Worm (Caenorhabditis elegans) whole organism, L2 larva: ENCODE data around the gene B0563.7.

ENCODE experiments used
- F13H6.1 ChIP-seq: sonication (generic microtip); optimal IDR thresholded peaks from 2 replicates; lab custom pipeline; 2016; ENCODE audit warnings: missing genetic modification characterization, missing compliant biosample characterization
- R02D3.7 ChIP-seq: fragments of 150-350 bp; optimal IDR thresholded peaks from 2 replicates; lab custom pipeline; 2014; ENCODE audit warnings: missing biosample characterization, missing genetic modification characterization
- Y55F3AM.14 ChIP-seq: fragments of 200-800 bp; sonication (Bioruptor generic); optimal IDR thresholded peaks from 2 replicates; lab custom pipeline; 2018; ENCODE audit warnings: mild to moderate bottlenecking, missing genetic modification characterization, missing compliant biosample characterization
- ZK546.5 ChIP-seq: sonication (generic microtip); optimal IDR thresholded peaks from 2 replicates; lab custom pipeline; 2017; ENCODE audit warnings: missing biosample characterization, missing genetic modification characterization
- alr-1 ChIP-seq: fragments of 150-350 bp; optimal IDR thresholded peaks from 2 replicates; lab custom pipeline; 2014; ENCODE audit warnings: missing biosample characterization, missing genetic modification characterization
- aly-2 ChIP-seq: fragments of 150-350 bp; optimal IDR thresholded peaks from 2 replicates; lab custom pipeline; 2014; ENCODE audit warnings: missing biosample characterization, missing genetic modification characterization
- ceh-16 ChIP-seq: fragments of 150-350 bp; optimal IDR thresholded peaks from 2 replicates; lab custom pipeline; 2014; ENCODE audit warnings: missing biosample characterization, missing genetic modification characterization
- crh-2 ChIP-seq: sonication (generic microtip); optimal IDR thresholded peaks from 2 replicates; lab custom pipeline; 2017; ENCODE audit warnings: missing biosample characterization, missing genetic modification characterization
- dmd-4 ChIP-seq: sonication (generic microtip); optimal IDR thresholded peaks from 2 replicates; lab custom pipeline; 2017; ENCODE audit warnings: missing biosample characterization, missing genetic modification characterization
- egl-27 ChIP-seq: sonication (generic microtip); optimal IDR thresholded peaks from 3 replicates; lab custom pipeline; 2017; ENCODE audit warnings: missing biosample characterization, missing genetic modification reagents, missing genetic modification characterization
- elt-3 ChIP-seq: sonication (generic microtip); optimal IDR thresholded peaks from 2 replicates; lab custom pipeline; 2017; ENCODE audit warnings: missing biosample characterization, missing genetic modification characterization
- fos-1 ChIP-seq: fragments of 150-350 bp; optimal IDR thresholded peaks from 2 replicates; lab custom pipeline; 2014; ENCODE audit warnings: missing biosample characterization, missing genetic modification characterization
- gmeb-1 ChIP-seq: fragments of 150-350 bp; optimal IDR thresholded peaks from 2 replicates; lab custom pipeline; 2014; ENCODE audit warnings: missing biosample characterization, missing genetic modification characterization
- lin-11 ChIP-seq: fragments of 150-350 bp; sonication (generic microtip); optimal IDR thresholded peaks from 2 replicates; lab custom pipeline; 2014; ENCODE audit warnings: missing biosample characterization, missing genetic modification characterization, inconsistent platforms, mixed read lengths
- lin-39 ChIP-seq: fragments of 150-350 bp; optimal IDR thresholded peaks from 2 replicates; lab custom pipeline; 2014; ENCODE audit warnings: missing biosample characterization, missing genetic modification reagents, missing genetic modification characterization
- mab-5 ChIP-seq: fragments of 150-350 bp; optimal IDR thresholded peaks from 2 replicates; lab custom pipeline; 2014; ENCODE audit warnings: missing biosample characterization, missing genetic modification characterization
- mdl-1 ChIP-seq, 2 experiments: fragments of 150-350 bp in 1 of 2; sonication (generic microtip) in 1 of 2; optimal IDR thresholded peaks; 2 replicates each; lab custom pipeline; 2017; ENCODE audit warnings: missing biosample characterization in 2 of 2, missing genetic modification characterization in 2 of 2
- nhr-10 ChIP-seq: sonication (generic microtip); optimal IDR thresholded peaks from 2 replicates; lab custom pipeline; 2017; ENCODE audit warnings: missing biosample characterization, missing genetic modification characterization
- nhr-11 ChIP-seq: fragments of 150-350 bp; optimal IDR thresholded peaks from 2 replicates; lab custom pipeline; 2014; ENCODE audit warnings: missing biosample characterization, missing genetic modification characterization
- nhr-12 ChIP-seq: fragments of 150-350 bp; optimal IDR thresholded peaks from 2 replicates; lab custom pipeline; 2014; ENCODE audit warnings: missing biosample characterization, missing genetic modification characterization
- nhr-129 ChIP-seq: fragments of 150-350 bp; optimal IDR thresholded peaks from 2 replicates; lab custom pipeline; 2014; ENCODE audit warnings: missing biosample characterization, missing genetic modification characterization
- nhr-21 ChIP-seq: fragments of 150-350 bp; optimal IDR thresholded peaks from 2 replicates; lab custom pipeline; 2014; ENCODE audit warnings: missing biosample characterization, missing genetic modification characterization
- nhr-23 ChIP-seq: fragments of 150-350 bp; optimal IDR thresholded peaks from 2 replicates; lab custom pipeline; 2014; ENCODE audit warnings: missing biosample characterization, missing genetic modification reagents, missing genetic modification characterization
- nhr-237 ChIP-seq: fragments of 150-350 bp; optimal IDR thresholded peaks from 2 replicates; lab custom pipeline; 2014; ENCODE audit warnings: missing biosample characterization, missing genetic modification characterization
- nhr-25 ChIP-seq: fragments of 150-350 bp; sonication (generic microtip); optimal IDR thresholded peaks from 3 replicates; lab custom pipeline; 2014; ENCODE audit warnings: missing biosample characterization, missing genetic modification characterization
- nhr-6 ChIP-seq: fragments of 150-350 bp; optimal IDR thresholded peaks from 2 replicates; lab custom pipeline; 2014; ENCODE audit warnings: missing biosample characterization, missing genetic modification characterization
- nhr-77 ChIP-seq: fragments of 150-350 bp; optimal IDR thresholded peaks from 2 replicates; lab custom pipeline; 2014; ENCODE audit warnings: missing biosample characterization, missing genetic modification characterization
- sem-4 ChIP-seq: fragments of 150-350 bp; optimal IDR thresholded peaks from 2 replicates; lab custom pipeline; 2014; ENCODE audit warnings: missing biosample characterization, missing genetic modification reagents, missing genetic modification characterization
- skn-1 ChIP-seq: sonication (generic microtip); optimal IDR thresholded peaks from 2 replicates; lab custom pipeline; 2017; ENCODE audit warnings: missing biosample characterization, missing genetic modification characterization
- sma-3 ChIP-seq: sonication (generic microtip); optimal IDR thresholded peaks from 2 replicates; lab custom pipeline; 2016; ENCODE audit warnings: missing genetic modification reagents, missing genetic modification characterization, missing compliant biosample characterization
- unc-55 ChIP-seq: fragments of 150-350 bp; sonication (generic microtip); optimal IDR thresholded peaks from 3 replicates; lab custom pipeline; 2014; ENCODE audit warnings: missing biosample characterization, missing genetic modification reagents, missing genetic modification characterization
- ztf-1 ChIP-seq: fragments of 200-800 bp; sonication (Bioruptor generic); conservative IDR thresholded peaks from 2 replicates; pipeline ENCODE4 v1.3.6; 2022; ENCODE audit warnings: missing genetic modification characterization, missing compliant biosample characterization
- ztf-11 ChIP-seq: sonication (generic microtip); optimal IDR thresholded peaks from 2 replicates; lab custom pipeline; 2017; ENCODE audit warnings: missing biosample characterization, missing genetic modification characterization

Gene B0563.7

ce11 chrX:9191795-9192494, 37.8 kb upstream of the B0563.7 start, which contains the start of gene Y81B9A.1:
TSS of gene Y81B9A.1 (plus strand) at chrX:9192444.
- no peak for TF ChIP-seq nhr-23 (tag; lab: Kevin White, UChicago)
- no peak for TF ChIP-seq egl-27 (tag; lab: Kevin White, UChicago)
- TF ChIP-seq nhr-25 (tag; lab: Kevin White, UChicago) = no peak
- TF ChIP-seq ZK546.5 (tag; lab: Kevin White, UChicago) = no peak
- no peak for TF ChIP-seq nhr-21 (tag; lab: Kevin White, UChicago)
- no peak for TF ChIP-seq unc-55 (GFP tag; lab: Kevin White, UChicago)
- TF ChIP-seq aly-2 (tag; lab: Kevin White, UChicago) = no peak
- TF ChIP-seq sem-4 = no peak
- no peak for TF ChIP-seq dmd-4 (tag; lab: Kevin White, UChicago)
- TF ChIP-seq sma-3 (GFP tag; lab: Kevin White, UChicago) = no peak

- no peak for TF ChIP-seq ceh-16
- TF ChIP-seq fos-1 (tag; lab: Kevin White, UChicago) = no peak
- TF ChIP-seq nhr-12 (tag; lab: Kevin White, UChicago) = no peak
- TF ChIP-seq gmeb-1 (tag; lab: Kevin White, UChicago) = no peak
Measured at ce11 chrX:9183836-9184235, 29.7 kb upstream of the B0563.7 start, which contains the start of gene Y81B9A.2. TSS of gene Y81B9A.2 (plus strand) at chrX:9184136.

- no peak for TF ChIP-seq R02D3.7 (tag; lab: Kevin White, UChicago)
- TF ChIP-seq nhr-21 (tag; lab: Kevin White, UChicago) = no peak
Measured at ce11 chrX:9182140-9182539, 28.0 kb upstream of the B0563.7 start, which contains the start of gene Y81B9A.3. TSS of gene Y81B9A.3 (plus strand) at chrX:9182440.

DNA sequence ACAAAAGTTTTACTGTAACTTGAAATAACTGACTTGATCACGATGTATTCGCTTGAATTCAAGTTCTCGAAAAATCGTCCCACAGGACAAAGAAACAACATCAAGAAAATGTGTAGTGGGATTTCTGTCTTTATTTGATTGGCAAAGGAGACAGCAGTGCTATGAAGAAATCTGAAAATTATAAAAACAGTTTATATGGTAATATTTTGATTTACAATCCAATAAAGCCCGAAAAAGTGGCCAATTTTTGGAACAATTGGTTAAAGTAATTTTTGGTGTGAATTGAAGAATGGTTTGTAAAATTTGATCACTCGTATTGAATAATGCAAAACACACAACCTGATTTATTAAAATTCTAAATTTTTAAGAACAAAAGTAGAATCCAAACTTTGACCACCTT, 26.7 kb upstream of the B0563.7 start, which contains the start of gene Y81B9A.4:
Gene Y81B9A.4 (minus strand): TSS at position 101 of the 400 bp plus-strand sequence.
- no peak for TF ChIP-seq nhr-77 (tag; lab: Kevin White, UChicago)
- no peak for TF ChIP-seq nhr-6 (tag; lab: Kevin White, UChicago)
- TF ChIP-seq fos-1 (tag; lab: Kevin White, UChicago) = no peak
- TF ChIP-seq ztf-1 (GFP tag; lab: Robert Waterston, UW) = no peak
- no peak for TF ChIP-seq nhr-237 (tag; lab: Kevin White, UChicago)
- no peak for TF ChIP-seq alr-1
- TF ChIP-seq lin-39 (tag; lab: Kevin White, UChicago) = no peak

DNA sequence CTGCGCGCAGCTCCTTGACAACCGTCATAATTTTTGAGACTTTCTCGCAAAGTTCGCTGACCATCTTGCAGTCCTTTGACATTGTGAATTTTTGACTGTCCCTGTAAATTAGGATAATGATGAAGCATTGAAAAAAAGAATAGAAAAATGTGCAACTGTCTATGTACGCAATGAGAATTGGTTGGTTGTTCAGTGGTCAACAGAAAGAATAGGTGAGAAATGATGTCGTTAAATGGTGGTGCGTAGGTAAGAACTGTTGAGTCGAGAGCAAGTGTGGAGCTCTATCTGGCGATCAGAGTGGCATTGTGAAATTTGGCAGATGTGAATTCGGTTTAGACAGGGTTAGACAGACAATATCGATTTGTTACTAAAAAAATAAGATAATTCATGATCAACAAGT, 20.3 kb upstream of the B0563.7 start, which contains the start of gene B0563.8:
Gene B0563.8 (minus strand): TSS at position 101 of the 400 bp plus-strand sequence.
- TF ChIP-seq skn-1 (tag; lab: Kevin White, UChicago) (no peak), nhr-21 (tag; lab: Kevin White, UChicago) (no peak), nhr-23 (tag; lab: Kevin White, UChicago) (no peak), nhr-11 (tag; lab: Kevin White, UChicago) (no peak)

ce11 chrX:9172733-9173132, 18.6 kb upstream of the B0563.7 start:
- TF ChIP-seq nhr-23 (tag; lab: Kevin White, UChicago) = no peak
- TF ChIP-seq nhr-10 (tag; lab: Kevin White, UChicago) = no peak
- TF ChIP-seq Y55F3AM.14 (GFP tag; lab: Kevin White, UChicago) = no peak
- TF ChIP-seq nhr-77 (tag; lab: Kevin White, UChicago) = no peak
- TF ChIP-seq nhr-6 (tag; lab: Kevin White, UChicago) = no peak
- no peak for TF ChIP-seq ztf-11 (tag; lab: Kevin White, UChicago)
- TF ChIP-seq mab-5 (tag; lab: Kevin White, UChicago) = no peak

DNA sequence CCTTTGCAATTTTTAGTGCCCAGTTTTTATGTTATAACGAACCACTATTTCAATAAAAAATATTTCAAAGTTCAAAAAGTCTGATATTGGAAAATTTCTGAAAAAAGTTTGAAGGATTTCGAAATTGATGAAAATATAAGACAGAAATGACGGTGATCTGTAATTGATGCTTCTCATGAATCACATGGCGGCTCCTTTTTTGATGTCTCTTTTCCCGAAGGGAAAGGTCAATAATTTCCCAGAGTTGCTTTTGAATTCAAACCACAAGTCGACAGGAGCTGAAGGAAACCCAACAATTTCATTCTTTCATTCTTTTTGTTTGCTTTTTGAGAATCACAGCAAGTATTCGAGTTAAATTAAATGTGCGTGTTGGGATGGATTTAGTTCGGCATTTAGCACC, 18.2 kb upstream of the B0563.7 start, which contains the start of gene B0563.18:
Gene B0563.18 (plus strand): TSS at position 301 of the 400 bp plus-strand sequence.
- TF ChIP-seq alr-1 = no peak
- TF ChIP-seq sem-4 = no peak
- TF ChIP-seq nhr-129 (tag; lab: Kevin White, UChicago) = no peak
- TF ChIP-seq F13H6.1 (tag; lab: Kevin White, UChicago) = no peak
- TF ChIP-seq lin-11 (tag; lab: Kevin White, UChicago) = no peak
- no peak for TF ChIP-seq nhr-12 (tag; lab: Kevin White, UChicago)
- TF ChIP-seq mdl-1 (tag; optimal IDR thresholded peaks at IDR 0.05; lab: Kevin White, UChicago) = no peak
- no peak for TF ChIP-seq nhr-25 (tag; lab: Kevin White, UChicago)
- TF ChIP-seq elt-3 (tag; lab: Kevin White, UChicago) = no peak
- TF ChIP-seq crh-2 (tag; lab: Kevin White, UChicago) = no peak
